Fruit fly (Drosophila melanogaster) Kc167 (cell line): ENCODE measurements around the gene CG42831.

ENCODE experiments used
- Myc ChIP-seq: fragments of >200 bp; optimal IDR thresholded peaks from 2 replicates; lab custom pipeline; 2017; ENCODE audit warnings: missing external identifiers
- Sin3A ChIP-seq: fragments of >200 bp; optimal IDR thresholded peaks from 2 replicates; lab custom pipeline; 2018; ENCODE audit warnings: missing external identifiers
- h ChIP-seq: fragments of >200 bp; optimal IDR thresholded peaks from 3 replicates; lab custom pipeline; 2018; ENCODE audit warnings: missing external identifiers
- insv ChIP-seq: fragments of >200 bp; optimal IDR thresholded peaks from 3 replicates; lab custom pipeline; 2018; ENCODE audit warnings: missing external identifiers
- psq ChIP-seq: fragments of >200 bp; optimal IDR thresholded peaks from 2 replicates; lab custom pipeline; 2017; ENCODE audit warnings: missing external identifiers
- ttk ChIP-seq: sonication (Bioruptor generic); optimal IDR thresholded peaks from 2 replicates; lab custom pipeline; 2017; ENCODE audit warnings: missing external identifiers

CG42831 gene

DNA sequence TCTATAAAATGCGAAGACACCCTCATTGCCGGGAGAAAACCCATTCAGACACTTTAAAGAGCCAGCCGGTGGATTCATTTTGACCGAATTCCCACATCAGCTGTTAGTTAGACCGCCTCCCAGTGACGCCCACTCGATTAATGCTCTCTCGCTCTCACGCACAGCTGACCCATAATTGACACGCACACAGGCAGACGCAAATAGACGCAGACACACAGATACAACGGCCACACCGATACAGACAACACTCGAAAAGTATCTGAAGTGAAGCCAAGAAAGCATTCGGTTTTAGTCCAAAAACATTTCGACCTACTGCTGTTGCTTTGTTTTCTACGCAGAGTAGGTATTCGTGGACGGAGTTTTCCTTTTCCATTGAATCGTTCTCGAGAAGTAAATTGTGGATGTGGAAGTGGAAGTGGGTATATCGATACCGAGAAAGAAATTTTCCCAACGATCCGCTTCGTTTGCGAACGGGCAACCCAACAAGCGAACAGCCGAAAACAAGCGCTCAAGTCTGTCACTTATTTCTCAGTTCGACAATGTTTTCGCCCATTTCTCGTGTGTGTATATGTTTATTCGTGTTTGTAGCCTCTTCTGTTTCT is 45.5 kb downstream of the CG42831 start:
- TF ChIP-seq h (lab: Kevin White, UChicago) (no peak), insv (no peak), psq (lab: Kevin White, UChicago) (no peak), Sin3A (no peak), Myc (lab: Kevin White, UChicago) (no peak), ttk (lab: Kevin White, UChicago) (no peak)

dm6 chr3L:10861657-10862543 is 47.3 kb downstream of the CG42831 start:
- TF ChIP-seq Sin3A (no peak), h (lab: Kevin White, UChicago) (no peak), Myc (lab: Kevin White, UChicago) (no peak), insv (no peak), psq (lab: Kevin White, UChicago) (no peak), ttk (lab: Kevin White, UChicago) (no peak)

- TF ChIP-seq ttk (lab: Kevin White, UChicago): no peak
Measured at dm6 chr3L:10862544-10863474, 48.2 kb downstream of the CG42831 start.

- TF ChIP-seq Myc (lab: Kevin White, UChicago) (no peak), psq (lab: Kevin White, UChicago) (no peak), h (lab: Kevin White, UChicago) (no peak), ttk (lab: Kevin White, UChicago) (no peak), Sin3A (no peak), insv (no peak)
Measured at dm6 chr3L:10863925-10864324, 49.3 kb downstream of the CG42831 start.
